Fruit fly (Drosophila melanogaster): ENCODE results near the gene CG7950.

The CG7950 gene

DNA sequence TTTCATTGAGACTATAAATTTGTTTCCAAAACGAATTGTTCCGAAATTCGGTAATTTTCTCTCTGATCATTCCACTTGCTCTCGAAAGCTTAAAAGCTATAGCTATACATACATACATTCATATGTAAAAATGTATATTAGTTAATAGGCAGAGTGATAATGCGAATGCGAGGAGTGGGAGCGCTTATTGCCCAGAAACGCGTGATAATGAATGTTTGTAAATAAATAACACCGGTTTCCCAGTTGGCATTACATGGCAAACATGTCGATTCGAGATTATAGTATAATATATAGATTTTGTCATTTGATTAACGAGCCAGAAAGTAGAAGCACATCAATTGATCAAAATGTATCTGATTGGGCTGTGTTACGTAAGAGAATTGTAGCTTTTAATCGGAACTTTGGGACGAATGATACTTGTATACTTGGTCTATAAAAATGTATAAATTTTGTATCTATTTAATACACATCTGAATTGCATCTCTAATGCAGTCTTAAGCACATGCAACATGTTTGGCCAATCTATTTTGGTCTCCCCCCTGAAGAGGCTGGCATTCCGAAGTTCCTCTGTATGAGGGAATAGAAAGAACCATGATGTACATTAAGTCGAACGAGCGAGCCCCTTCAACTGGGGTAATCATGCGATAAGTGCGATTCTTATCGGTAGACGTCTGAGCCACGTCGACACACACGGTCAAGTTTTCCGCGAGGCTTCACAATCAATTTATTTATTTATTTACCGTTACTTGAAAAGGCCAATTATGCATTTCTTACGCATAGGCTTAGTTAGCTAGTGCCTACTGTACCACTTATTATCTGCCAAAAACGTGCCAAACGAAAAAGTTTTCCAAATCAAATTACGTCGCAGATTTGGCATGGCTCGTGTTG is 43.8 kb upstream of the CG7950 start (continued):
- TF ChIP-seq Ssrp (tag; optimal IDR thresholded peaks at IDR 0.05) (no peak), nom (GFP tag; optimal IDR thresholded peaks at IDR 0.05) (no peak), CG2116 (GFP tag; optimal IDR thresholded peaks at IDR 0.05) (no peak), dysf (GFP tag; IDR thresholded peaks at IDR 0.05) (peak; percentile 54; the same call in 2 of the 3 replicates), GATAe (GFP tag; conservative IDR thresholded peaks at IDR 0.05) (peak; percentile 38; the same call in 1 of the 2 replicates), CG3726 (GFP tag; IDR thresholded peaks at IDR 0.05) (no peak), Taf1 (GFP tag; IDR thresholded peaks at IDR 0.05) (peak; percentile 35; the same call in 1 of the 2 replicates), H15 (GFP tag; IDR thresholded peaks at IDR 0.05) (no peak), mam (GFP tag; optimal IDR thresholded peaks at IDR 0.05) (peak; percentile 60), CG3847 (GFP tag; IDR thresholded peaks at IDR 0.05) (no peak), CG12219 (GFP tag; optimal IDR thresholded peaks at IDR 0.05) (no peak), CG8290 (GFP tag; optimal IDR thresholded peaks at IDR 0.05) (no peak), CG8290 (tag; optimal IDR thresholded peaks at IDR 0.05) (peak in 1 of 2 experiments; percentile 44), Hr39 (optimal IDR thresholded peaks at IDR 0.05) (no peak), HLH54F (GFP tag; optimal IDR thresholded peaks at IDR 0.05) (peak; percentile 6), caup (GFP tag; optimal IDR thresholded peaks at IDR 0.05; ENCODE audit: severe bottlenecking) (peak; percentile 7), otp (GFP tag; IDR thresholded peaks at IDR 0.05) (peak; percentile 42; the same call in 1 of the 3 replicates), pzg (GFP tag; optimal IDR thresholded peaks at IDR 0.05) (no peak), al (GFP tag; IDR thresholded peaks at IDR 0.05) (peak; percentile 36; the same call in 1 of the 2 replicates), CG12104 (GFP tag; optimal IDR thresholded peaks at IDR 0.05) (no peak), Dad (GFP tag; optimal IDR thresholded peaks at IDR 0.05) (no peak), CG18599 (GFP tag; optimal IDR thresholded peaks at IDR 0.05) (peak; percentile 67), sim (GFP tag; IDR thresholded peaks at IDR 0.05) (no peak), CG32532 (GFP tag; IDR thresholded peaks at IDR 0.05) (peak; percentile 83), prd (optimal IDR thresholded peaks at IDR 0.05) (no peak), prd (GFP tag; IDR thresholded peaks at IDR 0.05) (peak; percentile 35; the same call in 1 of the 3 replicates), D19B (GFP tag; optimal IDR thresholded peaks at IDR 0.05) (peak; percentile 9), NFAT (GFP tag; IDR thresholded peaks at IDR 0.05) (peak; percentile 49; the same call in 1 of the 2 replicates), CG7357 (GFP tag; IDR thresholded peaks at IDR 0.05) (no peak), odd (GFP tag; optimal IDR thresholded peaks at IDR 0.05) (no peak), wdn (GFP tag; IDR thresholded peaks at IDR 0.05) (no peak), shn (GFP tag; optimal IDR thresholded peaks at IDR 0.05) (no peak), CG12769 (tag; optimal IDR thresholded peaks at IDR 0.05) (no peak), Atf6 (GFP tag; IDR thresholded peaks at IDR 0.05) (peak; percentile 54), YL-1 (GFP tag; optimal IDR thresholded peaks at IDR 0.05) (peak; percentile 17), Dek (tag; optimal IDR thresholded peaks at IDR 0.05) (peak; percentile 20), Dll (GFP tag; IDR thresholded peaks at IDR 0.05; ENCODE audit: partially characterized antibody) (no peak), HLH4C (GFP tag; IDR thresholded peaks at IDR 0.05; ENCODE audit: partially characterized antibody) (no peak), B-H1 (GFP tag; IDR thresholded peaks at IDR 0.05) (no peak), CG13624 (GFP tag; optimal IDR thresholded peaks at IDR 0.05) (peak; percentile 78), CrebB (tag; optimal IDR thresholded peaks at IDR 0.05) (no peak), p53 (GFP tag; optimal IDR thresholded peaks at IDR 0.05) (no peak), nerfin-1 (tag; optimal IDR thresholded peaks at IDR 0.05) (no peak), CG2202 (tag; optimal IDR thresholded peaks at IDR 0.05) (no peak), Sox100B (GFP tag; optimal IDR thresholded peaks at IDR 0.05) (no peak), ewg (GFP tag; optimal IDR thresholded peaks at IDR 0.05) (no peak), C15 (GFP tag; IDR thresholded peaks at IDR 0.05) (no peak), corto (GFP tag; optimal IDR thresholded peaks at IDR 0.05) (no peak), Myb (GFP tag; optimal IDR thresholded peaks at IDR 0.05) (peak; percentile 2), CG2120 (GFP tag; optimal IDR thresholded peaks at IDR 0.05) (peak; percentile 42)
